Worm (Caenorhabditis elegans) whole organism, midembryonic: ENCODE measurements around the gene C45G9.9.

Experiments used
- T22C8.4 ChIP-seq: fragments of 200-800 bp; sonication (Bioruptor generic); IDR thresholded peaks from 2 replicates; pipeline ENCODE4 v1.3.6; 2022; ENCODE audit warnings: missing genetic modification characterization, missing compliant biosample characterization
- klf-2 ChIP-seq: fragments of 200-800 bp; sonication (Bioruptor generic); conservative IDR thresholded peaks from 2 replicates; pipeline ENCODE4 v1.3.6; 2022; ENCODE audit warnings: missing genetic modification reagents, missing genetic modification characterization, missing compliant biosample characterization
- ztf-23 ChIP-seq: fragments of 200-800 bp; sonication (Bioruptor generic); IDR thresholded peaks from 2 replicates; pipeline ENCODE4 v1.3.6; 2022; ENCODE audit warnings: missing genetic modification reagents, missing genetic modification characterization, missing compliant biosample characterization

DNA sequence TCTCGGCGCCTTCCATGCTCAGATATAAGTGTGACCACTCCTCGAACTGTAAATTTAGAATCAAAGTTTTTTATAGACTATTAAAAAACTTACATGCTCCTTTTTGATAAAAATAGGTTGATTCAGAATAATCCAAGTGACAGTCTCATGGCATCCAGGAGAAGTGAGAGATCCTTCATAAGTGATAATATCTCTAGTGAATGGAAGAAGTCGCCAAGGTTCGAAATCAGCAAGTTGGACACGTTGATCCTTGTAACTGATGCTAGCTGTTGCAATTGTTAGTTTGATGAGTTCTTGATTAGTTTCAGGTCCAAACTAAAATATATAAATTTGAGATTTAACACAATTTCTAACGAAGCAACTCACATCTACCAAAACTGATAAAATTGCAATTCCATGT, 27.7 kb upstream of the C45G9.9 start:
- TF ChIP-seq klf-2 (GFP tag; lab: Robert Waterston, UW) = no peak
- TF ChIP-seq T22C8.4 (GFP tag; lab: Robert Waterston, UW) = no peak
- no peak for TF ChIP-seq ztf-23 (GFP tag; lab: Robert Waterston, UW)
